Worm (Caenorhabditis elegans): Measurements from ENCODE around the gene bca-2.

bca-2 gene

ce11 chrIV:17058036-17058435, 42.0 kb downstream of the bca-2 start, which contains the start of gene Y116A8C.44:
Y116A8C.44 (minus strand) TSS chrIV:17058136.
- no peak for TF ChIP-seq ceh-24 (tag; optimal IDR thresholded peaks at IDR 0.05)
- no peak for TF ChIP-seq nhr-232 (tag; optimal IDR thresholded peaks at IDR 0.05)
- no peak for TF ChIP-seq hlh-13 (GFP tag; optimal IDR thresholded peaks at IDR 0.05)
- TF ChIP-seq ceh-45 (GFP tag; IDR thresholded peaks at IDR 0.05), result no peak
- no peak for TF ChIP-seq rnt-1 (tag; optimal IDR thresholded peaks at IDR 0.05)
- no peak for TF ChIP-seq hlh-30 (tag; optimal IDR thresholded peaks at IDR 0.05; ENCODE audit: insufficient read depth)
- TF ChIP-seq elt-2 (tag; optimal IDR thresholded peaks at IDR 0.05), result no peak
- no peak for TF ChIP-seq unc-42 (tag; optimal IDR thresholded peaks at IDR 0.05)
- no peak for TF ChIP-seq ceh-34 (tag; optimal IDR thresholded peaks at IDR 0.05)
- TF ChIP-seq unc-55 (GFP tag; optimal IDR thresholded peaks at IDR 0.05), result no peak
- TF ChIP-seq ztf-16 (tag; optimal IDR thresholded peaks at IDR 0.05), result no peak
- no peak for TF ChIP-seq syd-9 (tag; optimal IDR thresholded peaks at IDR 0.05)
- no peak for TF ChIP-seq fkh-6 (tag; optimal IDR thresholded peaks at IDR 0.05)
- no peak for TF ChIP-seq ttx-3 (tag; optimal IDR thresholded peaks at IDR 0.05)
- TF ChIP-seq hlh-6 (tag; optimal IDR thresholded peaks at IDR 0.05), result no peak
- TF ChIP-seq pha-2 (tag; optimal IDR thresholded peaks at IDR 0.05), result no peak
- no peak for TF ChIP-seq unc-86 (tag; optimal IDR thresholded peaks at IDR 0.05)
- TF ChIP-seq pros-1 (tag; optimal IDR thresholded peaks at IDR 0.05), result no peak
- TF ChIP-seq che-1 (tag; optimal IDR thresholded peaks at IDR 0.05), result no peak
- TF ChIP-seq dmd-4 (tag; optimal IDR thresholded peaks at IDR 0.05; ENCODE audit: borderline replicate concordance), result no peak

ce11 chrIV:17053261-17053660, 46.8 kb downstream of the bca-2 start, which contains the start of gene Y116A8C.23:
Y116A8C.23 (plus strand) TSS chrIV:17053561.
- no peak for TF ChIP-seq sox-2 (GFP tag; IDR thresholded peaks at IDR 0.05)
- TF ChIP-seq unc-86 (tag; optimal IDR thresholded peaks at IDR 0.05), result no peak
- TF ChIP-seq Y22D7AL.16 (tag; optimal IDR thresholded peaks at IDR 0.05), result no peak
- no peak for TF ChIP-seq lim-6 (tag; optimal IDR thresholded peaks at IDR 0.05)
- no peak for TF ChIP-seq nfya-1 (tag; optimal IDR thresholded peaks at IDR 0.05)
- no peak for TF ChIP-seq ceh-30 (tag; optimal IDR thresholded peaks at IDR 0.05)
- TF ChIP-seq ceh-19 (GFP tag; optimal IDR thresholded peaks at IDR 0.05), result no peak
- TF ChIP-seq unc-55 (GFP tag; optimal IDR thresholded peaks at IDR 0.05), result no peak
- no peak for TF ChIP-seq fkh-10 (GFP tag; optimal IDR thresholded peaks at IDR 0.05)
- TF ChIP-seq fax-1 (tag; optimal IDR thresholded peaks at IDR 0.05), result no peak
- no peak for TF ChIP-seq unc-42 (tag; optimal IDR thresholded peaks at IDR 0.05)
- no peak for TF ChIP-seq pag-3 (tag; optimal IDR thresholded peaks at IDR 0.05; ENCODE audit: borderline replicate concordance)
- TF ChIP-seq K02D7.2 (tag; optimal IDR thresholded peaks at IDR 0.05), result no peak
- no peak for TF ChIP-seq ceh-2 (tag; optimal IDR thresholded peaks at IDR 0.05)
- no peak for TF ChIP-seq pha-4 (tag; optimal IDR thresholded peaks at IDR 0.05)
- TF ChIP-seq ahr-1 (tag; optimal IDR thresholded peaks at IDR 0.05), result no peak
- no peak for TF ChIP-seq gmeb-2 (tag; optimal IDR thresholded peaks at IDR 0.05)
- no peak for TF ChIP-seq dmd-4 (tag; optimal IDR thresholded peaks at IDR 0.05; ENCODE audit: borderline replicate concordance)
- TF ChIP-seq npax-4 (tag; optimal IDR thresholded peaks at IDR 0.05), result no peak

- TF ChIP-seq ama-1 (optimal IDR thresholded peaks at IDR 0.05), result no peak
- no peak for TF ChIP-seq dmd-4 (tag; optimal IDR thresholded peaks at IDR 0.05; ENCODE audit: borderline replicate concordance)
- TF ChIP-seq dve-1 (tag; optimal IDR thresholded peaks at IDR 0.05), result no peak
- no peak for TF ChIP-seq pha-4 (tag; optimal IDR thresholded peaks at IDR 0.05)
- TF ChIP-seq tbx-7 (tag; optimal IDR thresholded peaks at IDR 0.05), result no peak
- TF ChIP-seq ceh-48 (tag; optimal IDR thresholded peaks at IDR 0.05), result no peak
- TF ChIP-seq elt-4 (tag; optimal IDR thresholded peaks at IDR 0.05), result no peak
- no peak for TF ChIP-seq fkh-10 (GFP tag; optimal IDR thresholded peaks at IDR 0.05)
- TF ChIP-seq ceh-24 (tag; optimal IDR thresholded peaks at IDR 0.05), result no peak
- TF ChIP-seq ztf-16 (tag; optimal IDR thresholded peaks at IDR 0.05), result no peak
Observed at ce11 chrIV:17048257-17048656, 51.8 kb downstream of the bca-2 start, which contains the start of gene athp-3. athp-3 (minus strand) TSS chrIV:17048357.
